Worm (Caenorhabditis elegans) whole organism, L4 larva: ENCODE results near the gene dnj-5.
A peak's percentile ranks its signal among the peaks of the same experiment; 100 is the strongest.

Experiments
- F26F4.8 ChIP-seq: fragments of 200-800 bp; sonication (Bioruptor generic); conservative IDR thresholded peaks from 2 replicates; pipeline ENCODE4 v1.3.6; 2022; ENCODE audit warnings: missing genetic modification characterization, missing compliant biosample characterization
- T26A8.4 ChIP-seq: fragments of 200-800 bp; sonication (Bioruptor generic); IDR thresholded peaks from 2 replicates; pipeline ENCODE4 v1.3.6; 2022; ENCODE audit warnings: missing genetic modification characterization, missing compliant biosample characterization
- Y105C5A.15 ChIP-seq: fragments of 200-800 bp; sonication (Bioruptor generic); IDR thresholded peaks from 2 replicates; pipeline ENCODE4 v1.3.6; 2022; ENCODE audit warnings: missing genetic modification characterization, missing compliant biosample characterization
- Y75B8A.6 ChIP-seq: fragments of 200-800 bp; sonication (Bioruptor generic); IDR thresholded peaks from 2 replicates; pipeline ENCODE4 v1.3.6; 2022; ENCODE audit warnings: missing genetic modification reagents, missing genetic modification characterization, missing compliant biosample characterization
- ZK337.2 ChIP-seq: fragments of 200-800 bp; sonication (Bioruptor generic); IDR thresholded peaks from 2 replicates; pipeline ENCODE4 v1.3.6; 2022; ENCODE audit warnings: missing genetic modification reagents, missing genetic modification characterization, missing compliant biosample characterization
- ama-1 ChIP-seq: fragments of 150-350 bp; optimal IDR thresholded peaks from 2 replicates; lab custom pipeline; 2014; ENCODE audit warnings: inconsistent platforms, mixed read lengths
- ceh-20 ChIP-seq: fragments of 200-800 bp; sonication (Bioruptor generic); IDR thresholded peaks from 2 replicates; pipeline ENCODE4 v1.3.6; 2022; ENCODE audit warnings: missing genetic modification reagents, missing genetic modification characterization, missing compliant biosample characterization
- ceh-28 ChIP-seq: fragments of 150-350 bp; optimal IDR thresholded peaks from 2 replicates; lab custom pipeline; 2014; ENCODE audit warnings: missing biosample characterization, missing genetic modification reagents, missing genetic modification characterization
- ceh-44 ChIP-seq: fragments of 200-800 bp; sonication (Bioruptor generic); IDR thresholded peaks from 2 replicates; pipeline ENCODE4 v1.3.6; 2022; ENCODE audit warnings: missing genetic modification reagents, missing genetic modification characterization, missing compliant biosample characterization
- daf-16 ChIP-seq, 3 experiments: sonication (generic microtip); optimal IDR thresholded peaks; 2 replicates each; lab custom pipeline; 2016 to 2017; ENCODE audit warnings: missing genetic modification characterization in 3 of 3, missing genetic modification reagents in 3 of 3, mild to moderate bottlenecking in 2 of 3, missing compliant biosample characterization in 2 of 3, missing biosample characterization in 1 of 3, moderate library complexity in 1 of 3
- dmd-6 ChIP-seq: fragments of 200-800 bp; sonication (Bioruptor generic); IDR thresholded peaks from 2 replicates; pipeline ENCODE4 v1.3.6; 2022; ENCODE audit warnings: missing genetic modification reagents, missing genetic modification characterization, missing compliant biosample characterization
- dmd-8 ChIP-seq: fragments of 200-800 bp; sonication (Bioruptor generic); IDR thresholded peaks from 2 replicates; pipeline ENCODE4 v1.3.6; 2022; ENCODE audit warnings: missing genetic modification characterization, missing compliant biosample characterization
- dmd-9 ChIP-seq: fragments of 200-800 bp; sonication (Bioruptor generic); IDR thresholded peaks from 2 replicates; pipeline ENCODE4 v1.3.6; 2022; ENCODE audit warnings: missing genetic modification reagents, missing genetic modification characterization, missing compliant biosample characterization
- dpl-1 ChIP-seq: fragments of 150-350 bp; optimal IDR thresholded peaks from 2 replicates; lab custom pipeline; 2014; ENCODE audit warnings: missing biosample characterization, missing genetic modification reagents, missing genetic modification characterization
- duxl-1 ChIP-seq: sonication (generic microtip); optimal IDR thresholded peaks from 2 replicates; lab custom pipeline; 2016; ENCODE audit warnings: mild to moderate bottlenecking, missing genetic modification characterization, moderate library complexity, missing compliant biosample characterization; ENCODE audit not compliant: poor library complexity
- dve-1 ChIP-seq: sonication (generic microtip); optimal IDR thresholded peaks from 2 replicates; lab custom pipeline; 2017; ENCODE audit warnings: antibody characterized with exemption, mild to moderate bottlenecking, missing genetic modification characterization, missing compliant biosample characterization; ENCODE audit not compliant: insufficient read depth
- egl-27 ChIP-seq: sonication (generic microtip); optimal IDR thresholded peaks from 3 replicates; lab custom pipeline; 2017; ENCODE audit warnings: missing biosample characterization, missing genetic modification reagents, missing genetic modification characterization
- egl-43 ChIP-seq: fragments of 200-800 bp; sonication (Bioruptor generic); IDR thresholded peaks from 2 replicates; pipeline ENCODE4 v1.3.6; 2022; ENCODE audit warnings: missing genetic modification reagents, missing genetic modification characterization, missing compliant biosample characterization
- gei-8 ChIP-seq: fragments of 200-800 bp; sonication (Bioruptor generic); optimal IDR thresholded peaks from 2 replicates; lab custom pipeline; 2018; ENCODE audit warnings: mild to moderate bottlenecking, missing genetic modification characterization, missing compliant biosample characterization
- hif-1 ChIP-seq, 2 experiments: sonication (generic microtip); optimal IDR thresholded peaks; 2 replicates each; lab custom pipeline; 2016 to 2017; ENCODE audit warnings: missing compliant biosample characterization in 2 of 2, missing genetic modification characterization in 2 of 2, missing genetic modification reagents in 2 of 2, missing genotype in 2 of 2, mild to moderate bottlenecking in 1 of 2
- hlh-30 ChIP-seq: sonication (generic microtip); optimal IDR thresholded peaks from 2 replicates; lab custom pipeline; 2017; ENCODE audit warnings: antibody characterized with exemption, mild to moderate bottlenecking, missing genetic modification characterization, missing compliant biosample characterization; ENCODE audit not compliant: insufficient read depth
- hmg-1.1 ChIP-seq: fragments of 200-800 bp; sonication (Bioruptor generic); IDR thresholded peaks from 2 replicates; pipeline ENCODE4 v1.3.6; 2022; ENCODE audit warnings: missing genetic modification reagents, missing genetic modification characterization, missing compliant biosample characterization
- lim-7 ChIP-seq: fragments of 200-800 bp; sonication (Bioruptor generic); IDR thresholded peaks from 2 replicates; pipeline ENCODE4 v1.3.6; 2022; ENCODE audit warnings: missing genetic modification characterization, missing compliant biosample characterization
- lin-38 ChIP-seq: fragments of 200-800 bp; sonication (Bioruptor generic); IDR thresholded peaks from 2 replicates; pipeline ENCODE4 v1.3.6; 2022; ENCODE audit warnings: missing genetic modification reagents, missing genetic modification characterization, missing compliant biosample characterization
- lsy-2 ChIP-seq, 2 experiments: fragments of 150-350 bp in 1 of 2; sonication (generic microtip) in 1 of 2; optimal IDR thresholded peaks; 2 replicates each; lab custom pipeline; 2014 to 2017; ENCODE audit warnings: missing biosample characterization in 2 of 2, missing genetic modification characterization in 2 of 2
- mdl-1 ChIP-seq, 2 experiments: fragments of 150-350 bp in 1 of 2; sonication (generic microtip) in 1 of 2; optimal IDR thresholded peaks; 2 replicates each; lab custom pipeline; 2014 to 2017; ENCODE audit warnings: missing biosample characterization in 2 of 2, missing genetic modification characterization in 2 of 2
- mep-1 ChIP-seq: fragments of 150-350 bp; sonication (generic microtip); optimal IDR thresholded peaks from 3 replicates; lab custom pipeline; 2014; ENCODE audit warnings: missing biosample characterization, missing genetic modification characterization
- mxl-3 ChIP-seq: fragments of 200-800 bp; sonication (Bioruptor generic); optimal IDR thresholded peaks from 2 replicates; lab custom pipeline; 2018; ENCODE audit warnings: mild to moderate bottlenecking, missing genetic modification characterization, missing compliant biosample characterization
- nhr-102 ChIP-seq: sonication (generic microtip); optimal IDR thresholded peaks from 2 replicates; lab custom pipeline; 2016; ENCODE audit warnings: mild to moderate bottlenecking, missing genetic modification characterization, moderate library complexity, missing compliant biosample characterization
- nhr-11 ChIP-seq: fragments of 150-350 bp; optimal IDR thresholded peaks from 2 replicates; lab custom pipeline; 2014; ENCODE audit warnings: missing biosample characterization, missing genetic modification characterization
- nhr-28 ChIP-seq: fragments of 150-350 bp; optimal IDR thresholded peaks from 2 replicates; lab custom pipeline; 2014; ENCODE audit warnings: missing biosample characterization, missing genetic modification characterization
- nhr-42 ChIP-seq: fragments of 200-800 bp; sonication (Bioruptor generic); IDR thresholded peaks from 2 replicates; pipeline ENCODE4 v1.3.6; 2022; ENCODE audit warnings: missing genetic modification characterization, missing compliant biosample characterization
- nhr-48 ChIP-seq: sonication (generic microtip); optimal IDR thresholded peaks from 2 replicates; lab custom pipeline; 2016; ENCODE audit warnings: mild to moderate bottlenecking, missing genetic modification characterization, missing compliant biosample characterization
- nhr-76 ChIP-seq: fragments of 150-350 bp; optimal IDR thresholded peaks from 2 replicates; lab custom pipeline; 2014; ENCODE audit warnings: missing biosample characterization, missing genetic modification characterization
- nhr-77 ChIP-seq: fragments of 150-350 bp; optimal IDR thresholded peaks from 2 replicates; lab custom pipeline; 2014; ENCODE audit warnings: missing biosample characterization, missing genetic modification characterization
- pha-4 ChIP-seq, 2 experiments: fragments of 150-350 bp in 1 of 2; fragments of 200-800 bp in 1 of 2; sonication (Bioruptor generic) in 1 of 2; IDR thresholded peaks in 1 of 2; optimal IDR thresholded peaks in 1 of 2; 2 replicates each; pipeline versions ENCODE4 v1.3.6 to Lab custom; 2014 to 2022; ENCODE audit warnings: missing genetic modification characterization in 2 of 2, missing genetic modification reagents in 2 of 2, missing biosample characterization in 1 of 2, missing compliant biosample characterization in 1 of 2
- rbr-2 ChIP-seq: sonication (generic microtip); optimal IDR thresholded peaks from 2 replicates; lab custom pipeline; 2016; ENCODE audit warnings: missing genotype, missing genetic modification characterization, missing compliant biosample characterization
- sdz-12 ChIP-seq: fragments of 200-800 bp; sonication (Bioruptor generic); optimal IDR thresholded peaks from 2 replicates; lab custom pipeline; 2018; ENCODE audit warnings: mild to moderate bottlenecking, missing genetic modification characterization, missing compliant biosample characterization
- set-16 ChIP-seq: fragments of 200-800 bp; sonication (Bioruptor generic); IDR thresholded peaks from 2 replicates; pipeline ENCODE4 v1.3.6; 2022; ENCODE audit warnings: missing genetic modification reagents, missing genetic modification characterization, missing compliant biosample characterization
- skn-1 ChIP-seq: fragments of 150-350 bp; optimal IDR thresholded peaks from 2 replicates; lab custom pipeline; 2014; ENCODE audit warnings: missing biosample characterization, missing genetic modification characterization
- snpc-1.2 ChIP-seq: fragments of 200-800 bp; sonication (Bioruptor generic); IDR thresholded peaks from 2 replicates; pipeline ENCODE4 v1.3.6; 2022; ENCODE audit warnings: missing genetic modification reagents, missing genetic modification characterization, missing compliant biosample characterization
- spr-3 ChIP-seq: fragments of 200-800 bp; sonication (Bioruptor generic); optimal IDR thresholded peaks from 2 replicates; lab custom pipeline; 2018; ENCODE audit warnings: mild to moderate bottlenecking, missing genetic modification characterization, missing compliant biosample characterization
- tag-97 ChIP-seq: fragments of 200-800 bp; sonication (Bioruptor generic); IDR thresholded peaks from 2 replicates; pipeline ENCODE4 v1.3.6; 2022; ENCODE audit warnings: missing genetic modification characterization, missing compliant biosample characterization
- unc-39 ChIP-seq: sonication (generic microtip); optimal IDR thresholded peaks from 2 replicates; lab custom pipeline; 2017; ENCODE audit warnings: missing biosample characterization, missing genetic modification characterization
- unc-62 ChIP-seq, 3 experiments: fragments of 150-350 bp in 1 of 3; sonication (generic microtip); optimal IDR thresholded peaks in 2 of 3; peaks in 1 of 3; 1 replicate in 1 of 3; 2 replicates in 2 of 3; lab custom pipeline; 2014 to 2017; ENCODE audit warnings: missing biosample characterization in 3 of 3, missing genetic modification characterization in 3 of 3, missing genetic modification reagents in 3 of 3, missing genotype in 1 of 3
- zfp-3 ChIP-seq: fragments of 200-800 bp; sonication (Bioruptor generic); conservative IDR thresholded peaks from 2 replicates; pipeline ENCODE4 v1.3.6; 2022; ENCODE audit warnings: missing genetic modification reagents, missing genetic modification characterization, missing compliant biosample characterization

dnj-5 gene

DNA sequence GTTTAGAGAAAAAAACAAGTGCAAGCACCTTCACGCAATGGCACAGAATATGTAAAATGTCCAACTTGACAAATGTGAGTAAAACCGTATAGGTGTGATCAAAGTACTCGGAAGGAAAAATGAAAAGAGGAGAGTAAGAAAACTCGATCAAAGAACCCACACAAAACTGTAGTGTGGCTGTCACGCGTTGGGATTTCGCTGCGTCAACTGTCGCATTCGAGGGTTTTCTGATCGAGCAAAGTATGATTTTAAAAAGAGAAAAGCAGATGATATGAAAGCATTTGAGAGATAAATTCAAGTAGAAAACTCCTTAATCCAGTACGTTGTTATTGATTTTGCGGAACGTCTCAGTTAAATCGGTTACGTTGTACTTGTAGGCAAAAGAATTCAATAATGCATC lies 33.7 kb upstream of the dnj-5 start (continued):
- TF ChIP-seq pha-4 (GFP tag; IDR thresholded peaks at IDR 0.05; lab: Robert Waterston, UW) (peak; percentile 7; the same call in 1 of the 2 replicates), pha-4 (tag; optimal IDR thresholded peaks at IDR 0.05; lab: Kevin White, UChicago) (no peak), hif-1 (tag; optimal IDR thresholded peaks at IDR 0.05; lab: Kevin White, UChicago) (peak in 1 of 2 experiments; percentile 13)

ce11 chrII:6891176-6891575 lies 33.1 kb upstream of the dnj-5 start:
- peak; percentile 86 for TF ChIP-seq nhr-28
- TF ChIP-seq nhr-42: peak; percentile 13; the same call in 1 of the 2 replicates
- TF ChIP-seq dmd-6 (GFP tag; lab: Robert Waterston, UW): peak; percentile 71
- peak in 1 of 2 experiments; percentile 17 for TF ChIP-seq daf-16 (GFP tag; optimal IDR thresholded peaks at IDR 0.05; lab: Kevin White, UChicago)
- peak; percentile 26 for TF ChIP-seq daf-16 (tag; optimal IDR thresholded peaks at IDR 0.05; lab: Kevin White, UChicago)
- peak; percentile 70 for TF ChIP-seq dve-1 (tag; lab: Kevin White, UChicago)
- no peak for TF ChIP-seq skn-1 (tag; lab: Kevin White, UChicago)
- TF ChIP-seq egl-43 (GFP tag; lab: Robert Waterston, UW): peak; percentile 74
- TF ChIP-seq lin-38 (GFP tag; lab: Robert Waterston, UW): peak; percentile 17; the same call in 1 of the 2 replicates
- TF ChIP-seq egl-27 (tag; lab: Kevin White, UChicago): no peak
- peak; percentile 84 for TF ChIP-seq nhr-11 (tag; lab: Kevin White, UChicago)
- TF ChIP-seq unc-39 (tag; lab: Kevin White, UChicago): no peak
- TF ChIP-seq tag-97 (GFP tag; lab: Robert Waterston, UW): no peak
- peak; percentile 51 for TF ChIP-seq spr-3 (GFP tag; lab: Kevin White, UChicago)
- TF ChIP-seq hif-1 (tag; optimal IDR thresholded peaks at IDR 0.05; lab: Kevin White, UChicago): peak; percentile 41 to 98
- TF ChIP-seq ZK337.2 (GFP tag; lab: Robert Waterston, UW): no peak
- peak; percentile 79 for TF ChIP-seq set-16 (GFP tag; lab: Robert Waterston, UW)
- TF ChIP-seq nhr-76 (tag; lab: Kevin White, UChicago): no peak
- TF ChIP-seq mxl-3 (GFP tag; lab: Kevin White, UChicago): peak; percentile 88
- peak; percentile 40 for TF ChIP-seq dpl-1 (GFP tag; lab: Kevin White, UChicago)
- peak; percentile 64 to 93 for TF ChIP-seq mdl-1 (tag; optimal IDR thresholded peaks at IDR 0.05; lab: Kevin White, UChicago)
- peak; percentile 43 for TF ChIP-seq duxl-1
- TF ChIP-seq Y75B8A.6 (GFP tag; lab: Robert Waterston, UW): 0 out of 2 replicates have a peak, but pooled peaks have one; percentile 49
- TF ChIP-seq F26F4.8 (GFP tag; lab: Robert Waterston, UW): no peak
- TF ChIP-seq hlh-30 (tag; lab: Kevin White, UChicago): peak; percentile 92
- peak; percentile 95 for TF ChIP-seq ama-1
- TF ChIP-seq unc-62 (GFP tag; optimal IDR thresholded peaks at IDR 0.05 in 1 of 2; lab: Kevin White, UChicago): peak in 1 of 2 experiments; percentile 56
- no peak for TF ChIP-seq unc-62 (tag; optimal IDR thresholded peaks at IDR 0.05; lab: Kevin White, UChicago)
- peak; percentile 66 for TF ChIP-seq hmg-1.1 (GFP tag; lab: Robert Waterston, UW)
- peak; percentile 43 for TF ChIP-seq rbr-2 (tag; lab: Kevin White, UChicago)
- 0 out of 2 replicates have a peak, but pooled peaks have one; percentile 27 for TF ChIP-seq dmd-9 (GFP tag; lab: Robert Waterston, UW)
- TF ChIP-seq mep-1 (tag; lab: Kevin White, UChicago): peak; percentile 80
- peak; percentile 51; the same call in 1 of the 2 replicates for TF ChIP-seq ceh-20 (GFP tag; lab: Robert Waterston, UW)
- TF ChIP-seq gei-8 (GFP tag; lab: Kevin White, UChicago): peak; percentile 46
- peak; percentile 67 for TF ChIP-seq nhr-77 (tag; lab: Kevin White, UChicago)
- peak; percentile 58; the same call in 1 of the 2 replicates for TF ChIP-seq lim-7 (GFP tag; lab: Robert Waterston, UW)
- no peak for TF ChIP-seq zfp-3
- no peak for TF ChIP-seq ceh-28 (tag; lab: Kevin White, UChicago)
- 0 out of 2 replicates have a peak, but pooled peaks have one; percentile 56 for TF ChIP-seq dmd-8 (GFP tag; lab: Robert Waterston, UW)
- peak; percentile 69 for TF ChIP-seq nhr-102 (tag; lab: Kevin White, UChicago)
- TF ChIP-seq T26A8.4 (GFP tag; lab: Robert Waterston, UW): 0 out of 2 replicates have a peak, but pooled peaks have one; percentile 46
- no peak for TF ChIP-seq snpc-1.2 (GFP tag; lab: Robert Waterston, UW)
- TF ChIP-seq sdz-12 (GFP tag; lab: Kevin White, UChicago): no peak
- TF ChIP-seq ceh-44: no peak
- TF ChIP-seq Y105C5A.15 (GFP tag; lab: Robert Waterston, UW): 0 out of 2 replicates have a peak, but pooled peaks have one; percentile 55
- TF ChIP-seq lsy-2 (tag; optimal IDR thresholded peaks at IDR 0.05; lab: Kevin White, UChicago): peak in 1 of 2 experiments; percentile 54
- peak; percentile 53 for TF ChIP-seq nhr-48 (tag; lab: Kevin White, UChicago)
